Fruit fly (Drosophila melanogaster): ENCODE results near the gene dyw.

dyw gene

DNA sequence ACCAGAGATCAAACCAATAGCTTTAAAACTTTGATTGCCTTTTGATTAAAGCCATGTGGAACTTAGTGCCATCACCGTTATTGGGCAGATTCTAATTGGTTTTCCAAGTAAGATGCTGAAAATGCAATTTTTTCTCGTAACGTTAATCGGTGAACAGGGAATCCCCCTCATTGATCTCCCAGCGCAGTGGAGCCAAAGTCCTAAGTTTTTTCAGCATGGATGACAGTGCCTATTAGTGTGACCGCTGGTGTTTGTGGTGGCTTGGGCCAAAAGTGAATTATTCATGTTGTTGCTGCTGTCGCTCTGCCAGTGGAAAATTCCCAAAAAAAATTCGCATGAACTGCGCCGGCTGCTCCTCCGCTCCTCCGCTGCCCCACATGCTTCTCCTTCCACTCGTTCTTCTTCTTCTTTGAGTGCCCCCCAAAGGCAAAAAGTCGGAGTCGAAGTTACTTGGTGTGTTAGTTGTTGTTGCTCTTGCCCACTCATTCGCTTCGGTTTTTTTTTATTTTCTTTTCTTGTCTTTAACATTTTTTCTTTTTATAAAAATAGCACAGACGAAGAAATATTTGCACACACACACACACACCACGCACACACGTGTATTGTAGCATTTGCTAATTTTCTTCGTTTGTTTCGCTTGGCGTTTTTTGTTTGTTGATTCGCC is 45.6 kb downstream of the dyw start (continued):
- TF ChIP-seq fd85E (GFP tag; optimal IDR thresholded peaks at IDR 0.05) (no peak), dsx (GFP tag; optimal IDR thresholded peaks at IDR 0.05; ENCODE audit: poor library complexity, severe bottlenecking) (no peak), spab (GFP tag; optimal IDR thresholded peaks at IDR 0.05) (no peak), Gug (GFP tag; IDR thresholded peaks at IDR 0.05) (peak; percentile 73), CG16779 (tag; optimal IDR thresholded peaks at IDR 0.05) (peak; percentile 11), CG15336 (GFP tag; IDR thresholded peaks at IDR 0.05) (peak; percentile 83), Smox (GFP tag; optimal IDR thresholded peaks at IDR 0.05) (peak; percentile 57), CG9139 (GFP tag; optimal IDR thresholded peaks at IDR 0.05) (no peak), Hr4 (GFP tag; optimal IDR thresholded peaks at IDR 0.05) (peak; percentile 48), CG8119 (GFP tag; IDR thresholded peaks at IDR 0.05) (peak; percentile 54), Eip93F (GFP tag; optimal IDR thresholded peaks at IDR 0.05) (peak; percentile 66), CG6276 (GFP tag; optimal IDR thresholded peaks at IDR 0.05) (peak; percentile 58), CG8632 (GFP tag; optimal IDR thresholded peaks at IDR 0.05) (peak; percentile 37), Hr39 (GFP tag; optimal IDR thresholded peaks at IDR 0.05) (peak; percentile 81), Blimp-1 (GFP tag; optimal IDR thresholded peaks at IDR 0.05) (peak; percentile 24), salr (GFP tag; optimal IDR thresholded peaks at IDR 0.05) (peak in 1 of 2 experiments; percentile 12), Sox15 (GFP tag; optimal IDR thresholded peaks at IDR 0.05) (peak; percentile 45), lz (GFP tag; optimal IDR thresholded peaks at IDR 0.05) (peak; percentile 66), esn (GFP tag; optimal IDR thresholded peaks at IDR 0.05) (peak; percentile 15), CG8319 (GFP tag; optimal IDR thresholded peaks at IDR 0.05) (peak; percentile 34), cyc (GFP tag; optimal IDR thresholded peaks at IDR 0.05) (peak; percentile 62), Eip78C (GFP tag) (peak; percentile 73), CG6808 (GFP tag; optimal IDR thresholded peaks at IDR 0.05) (peak; percentile 16), eg (GFP tag; IDR thresholded peaks at IDR 0.05) (peak; percentile 34), Ets21C (GFP tag; optimal IDR thresholded peaks at IDR 0.05) (peak; percentile 64), CG3919 (GFP tag; optimal IDR thresholded peaks at IDR 0.05) (peak; percentile 46), CG6792 (GFP tag; optimal IDR thresholded peaks at IDR 0.05) (peak; percentile 16), dac (GFP tag; optimal IDR thresholded peaks at IDR 0.05) (peak; percentile 66), CG10631 (GFP tag; optimal IDR thresholded peaks at IDR 0.05) (peak; percentile 21), Ets96B (tag; optimal IDR thresholded peaks at IDR 0.05) (peak; percentile 27), CG1621 (tag; optimal IDR thresholded peaks at IDR 0.05) (peak; percentile 44)

DNA sequence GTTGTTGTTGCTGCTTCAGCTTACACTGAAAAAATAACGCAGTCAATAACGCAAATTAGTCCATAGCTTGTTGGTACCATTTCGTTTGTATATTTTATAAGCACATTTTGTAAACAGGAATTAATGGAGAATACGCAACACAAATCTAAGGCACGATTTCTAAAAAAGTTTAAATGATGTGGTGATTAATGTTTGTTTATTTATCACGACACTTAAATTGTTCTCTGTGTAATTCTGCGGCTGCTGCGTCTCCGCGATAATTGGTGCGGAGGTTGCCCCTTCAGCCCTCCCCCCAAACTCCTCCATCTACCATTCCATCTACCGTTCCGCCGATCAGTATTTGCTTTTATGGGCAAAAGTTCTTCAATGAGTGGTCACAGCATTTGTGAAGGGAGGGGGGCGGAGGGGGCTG is 46.2 kb downstream of the dyw start:
- TF ChIP-seq Ets21C (GFP tag; optimal IDR thresholded peaks at IDR 0.05), result peak; percentile 82
- TF ChIP-seq Sox15 (GFP tag; optimal IDR thresholded peaks at IDR 0.05), result peak; percentile 77
- TF ChIP-seq net (GFP tag; optimal IDR thresholded peaks at IDR 0.05), result peak; percentile 86
- peak; percentile 85 for TF ChIP-seq CG6854 (GFP tag; optimal IDR thresholded peaks at IDR 0.05)
- TF ChIP-seq CG3032 (tag; optimal IDR thresholded peaks at IDR 0.05), result peak; percentile 91
- TF ChIP-seq achi (GFP tag; optimal IDR thresholded peaks at IDR 0.05), result peak; percentile 85
- peak; percentile 89 for TF ChIP-seq cyc (GFP tag; optimal IDR thresholded peaks at IDR 0.05)
- peak; percentile 91 for TF ChIP-seq CG8119 (GFP tag; IDR thresholded peaks at IDR 0.05)
- TF ChIP-seq fkh (GFP tag; optimal IDR thresholded peaks at IDR 0.05), result no peak
- peak; percentile 92 for TF ChIP-seq Hr39 (GFP tag; optimal IDR thresholded peaks at IDR 0.05)
- TF ChIP-seq OdsH (GFP tag; optimal IDR thresholded peaks at IDR 0.05), result peak; percentile 84
- no peak for TF ChIP-seq Hr38 (GFP tag; optimal IDR thresholded peaks at IDR 0.05)
- peak; percentile 80 for TF ChIP-seq CG11294 (GFP tag; IDR thresholded peaks at IDR 0.05)
- TF ChIP-seq CG6792 (GFP tag; optimal IDR thresholded peaks at IDR 0.05), result peak; percentile 91
- peak; percentile 89 for TF ChIP-seq acj6 (GFP tag; optimal IDR thresholded peaks at IDR 0.05)
- peak; percentile 84 to 89 for TF ChIP-seq ss (GFP tag; optimal IDR thresholded peaks at IDR 0.05)
- TF ChIP-seq fd85E (GFP tag; optimal IDR thresholded peaks at IDR 0.05), result peak; percentile 66
- TF ChIP-seq CG10631 (GFP tag; optimal IDR thresholded peaks at IDR 0.05), result peak; percentile 83
- peak; percentile 90 for TF ChIP-seq CG11762 (GFP tag; optimal IDR thresholded peaks at IDR 0.05; ENCODE audit: insufficient read depth)
- peak; percentile 88 for TF ChIP-seq Sox14 (GFP tag; optimal IDR thresholded peaks at IDR 0.05)
- peak; percentile 83 for TF ChIP-seq dsx (GFP tag; optimal IDR thresholded peaks at IDR 0.05; ENCODE audit: poor library complexity, severe bottlenecking)
- TF ChIP-seq dac (GFP tag; optimal IDR thresholded peaks at IDR 0.05), result peak; percentile 83
- TF ChIP-seq CG10669 (GFP tag; optimal IDR thresholded peaks at IDR 0.05), result peak; percentile 92
- peak; percentile 88 for TF ChIP-seq CG1621 (tag; optimal IDR thresholded peaks at IDR 0.05)
- TF ChIP-seq Met (GFP tag; optimal IDR thresholded peaks at IDR 0.05), result peak; percentile 89
- peak; percentile 84 for TF ChIP-seq CG34406 (GFP tag; optimal IDR thresholded peaks at IDR 0.05)
- TF ChIP-seq CG6163 (GFP tag; IDR thresholded peaks at IDR 0.05), result peak; percentile 94
- peak; percentile 85 for TF ChIP-seq Lpt (GFP tag; optimal IDR thresholded peaks at IDR 0.05)
- TF ChIP-seq Eip75B (GFP tag; optimal IDR thresholded peaks at IDR 0.05), result peak; percentile 92

Data from whole organism, prepupa.